Fruit fly (Drosophila melanogaster) whole organism, embryonic: ENCODE results near the gene CG31445.
A peak's percentile ranks its signal among the peaks of the same experiment; 100 is the strongest.

ENCODE experiments used
- Atf-2 ChIP-seq: fragments of 200-800 bp; sonication (Bioruptor generic); optimal IDR thresholded peaks from 2 replicates; lab custom pipeline; 2016; ENCODE audit warnings: missing biosample characterization, missing genetic modification characterization
- Bgb ChIP-seq: fragments of 200-800 bp; sonication (Bioruptor generic); IDR thresholded peaks from 2 replicates; pipeline ENCODE4 v1.3.6; 2022; ENCODE audit warnings: missing biosample characterization, missing genetic modification characterization; ENCODE audit not compliant: partially characterized antibody
- CG10959 ChIP-seq: fragments of 200-800 bp; sonication (Bioruptor generic); IDR thresholded peaks from 2 replicates; pipeline ENCODE4 v1.3.6; 2022; ENCODE audit warnings: missing biosample characterization, missing genetic modification characterization
- CG11247 ChIP-seq: fragments of 200-800 bp; sonication (Bioruptor generic); IDR thresholded peaks from 2 replicates; pipeline ENCODE4 v1.3.6; 2022; ENCODE audit warnings: missing biosample characterization, missing genetic modification characterization
- CG11696 ChIP-seq: fragments of 200-800 bp; sonication (Bioruptor generic); IDR thresholded peaks from 2 replicates; pipeline ENCODE4 v1.3.6; 2022; ENCODE audit warnings: missing biosample characterization, missing genetic modification characterization
- CG12219 ChIP-seq: fragments of 200-800 bp; sonication (Bioruptor generic); optimal IDR thresholded peaks from 3 replicates; lab custom pipeline; 2018; ENCODE audit warnings: missing biosample characterization, mild to moderate bottlenecking, missing genetic modification characterization
- CG12299 ChIP-seq: fragments of 200-800 bp; sonication (Bioruptor generic); optimal IDR thresholded peaks from 2 replicates; lab custom pipeline; 2018; ENCODE audit warnings: missing biosample characterization, mild to moderate bottlenecking, missing genetic modification characterization
- CG13624 ChIP-seq: fragments of 200-800 bp; sonication (Bioruptor generic); optimal IDR thresholded peaks from 2 replicates; lab custom pipeline; 2016; ENCODE audit warnings: missing biosample characterization, missing genetic modification characterization
- CG14860 ChIP-seq: fragments of 200-800 bp; sonication (Bioruptor generic); IDR thresholded peaks from 3 replicates; pipeline ENCODE4 v1.3.6; 2022; ENCODE audit warnings: missing biosample characterization, missing genetic modification characterization; ENCODE audit not compliant: partially characterized antibody
- CG17359 ChIP-seq: fragments of 200-800 bp; sonication (Bioruptor generic); optimal IDR thresholded peaks from 3 replicates; lab custom pipeline; 2018; ENCODE audit warnings: missing biosample characterization, mild to moderate bottlenecking, missing genetic modification characterization, moderate library complexity
- CG17568 ChIP-seq: fragments of 200-800 bp; sonication (Bioruptor generic); optimal IDR thresholded peaks from 2 replicates; lab custom pipeline; 2018; ENCODE audit warnings: missing biosample characterization, mild to moderate bottlenecking, missing genetic modification characterization, moderate library complexity
- CG18011 ChIP-seq: fragments of 200-800 bp; sonication (Bioruptor generic); optimal IDR thresholded peaks from 2 replicates; lab custom pipeline; 2017; ENCODE audit warnings: missing biosample characterization, missing genetic modification characterization, mild to moderate bottlenecking, moderate library complexity, missing genotype
- CG18476 ChIP-seq: fragments of 200-800 bp; sonication (Bioruptor generic); optimal IDR thresholded peaks from 2 replicates; lab custom pipeline; 2016; ENCODE audit warnings: missing biosample characterization, mild to moderate bottlenecking, missing genetic modification characterization
- CG18619 ChIP-seq: fragments of 200-800 bp; sonication (Bioruptor generic); optimal IDR thresholded peaks from 3 replicates; lab custom pipeline; 2017; ENCODE audit warnings: missing biosample characterization, mild to moderate bottlenecking, missing genetic modification characterization
- CG32532 ChIP-seq: fragments of 200-800 bp; sonication (Bioruptor generic); IDR thresholded peaks from 2 replicates; pipeline ENCODE4 v1.3.6; 2022; ENCODE audit warnings: missing biosample characterization, missing genetic modification characterization
- CG3847 ChIP-seq: fragments of 200-800 bp; sonication (Bioruptor generic); IDR thresholded peaks from 2 replicates; pipeline ENCODE4 v1.3.6; 2022; ENCODE audit warnings: missing biosample characterization, missing genetic modification characterization
- CG8765 ChIP-seq: fragments of 200-800 bp; sonication (Bioruptor generic); IDR thresholded peaks from 2 replicates; pipeline ENCODE4 v1.3.6; 2022; ENCODE audit warnings: missing biosample characterization, missing genetic modification characterization
- CG9727 ChIP-seq: fragments of 200-800 bp; sonication (Bioruptor generic); optimal IDR thresholded peaks from 3 replicates; lab custom pipeline; 2017; ENCODE audit warnings: missing biosample characterization, mild to moderate bottlenecking, missing genetic modification characterization
- CG9932 ChIP-seq: fragments of 200-800 bp; sonication (Bioruptor generic); IDR thresholded peaks from 2 replicates; pipeline ENCODE4 v1.3.6; 2022; ENCODE audit warnings: missing biosample characterization, missing genetic modification characterization
- CoRest ChIP-seq: fragments of 200-800 bp; sonication (Bioruptor generic); optimal IDR thresholded peaks from 3 replicates; lab custom pipeline; 2018; ENCODE audit warnings: missing biosample characterization, mild to moderate bottlenecking, missing genetic modification characterization, moderate library complexity
- CrebB ChIP-seq: fragments of 200-800 bp; sonication (Bioruptor generic); optimal IDR thresholded peaks from 3 replicates; lab custom pipeline; 2018; ENCODE audit warnings: missing biosample characterization, mild to moderate bottlenecking, missing genetic modification characterization
- Dek ChIP-seq: fragments of 200-800 bp; sonication (Bioruptor generic); optimal IDR thresholded peaks from 3 replicates; lab custom pipeline; 2019; ENCODE audit warnings: missing biosample characterization, mild to moderate bottlenecking, missing genetic modification characterization, moderate library complexity
- Dfd ChIP-seq, 2 experiments: fragments of >200 bp; optimal IDR thresholded peaks; 2 replicates each; lab custom pipeline; 2017; ENCODE audit warnings: missing biosample characterization in 2 of 2, missing genetic modification characterization in 2 of 2
- Drgx ChIP-seq: fragments of 200-800 bp; sonication (Bioruptor generic); IDR thresholded peaks from 2 replicates; pipeline ENCODE4 v1.3.6; 2022; ENCODE audit warnings: missing biosample characterization, missing genetic modification characterization
- H2.0 ChIP-seq: fragments of 200-800 bp; sonication (Bioruptor generic); IDR thresholded peaks from 2 replicates; pipeline ENCODE4 v1.3.6; 2022; ENCODE audit warnings: missing biosample characterization, missing genetic modification characterization
- Hey ChIP-seq: fragments of 200-800 bp; sonication (Bioruptor generic); optimal IDR thresholded peaks from 3 replicates; lab custom pipeline; 2018; ENCODE audit warnings: missing biosample characterization, mild to moderate bottlenecking, missing genetic modification characterization
- Hsf ChIP-seq: fragments of 200-800 bp; sonication (Bioruptor generic); optimal IDR thresholded peaks from 3 replicates; lab custom pipeline; 2016; ENCODE audit warnings: missing biosample characterization, missing genetic modification characterization
- Lhr ChIP-seq: fragments of 200-800 bp; sonication (Bioruptor generic); optimal IDR thresholded peaks from 3 replicates; lab custom pipeline; 2017; ENCODE audit warnings: mild to moderate bottlenecking, missing biosample characterization, missing genetic modification reagents, missing genetic modification characterization
- Med ChIP-seq: fragments of 200-800 bp; sonication (Bioruptor generic); peaks from one replicate; lab custom pipeline; 2016; ENCODE audit warnings: missing biosample characterization, missing genetic modification characterization, mild to moderate bottlenecking, inconsistent platforms, moderate library complexity
- NFAT ChIP-seq: fragments of 200-800 bp; sonication (Bioruptor generic); IDR thresholded peaks from 2 replicates; pipeline ENCODE4 v1.3.6; 2022; ENCODE audit warnings: missing biosample characterization, missing genetic modification characterization
- Nf-YA ChIP-seq: fragments of 200-800 bp; sonication (Bioruptor generic); IDR thresholded peaks from 2 replicates; pipeline ENCODE4 v1.3.6; 2022; ENCODE audit warnings: missing biosample characterization, missing genetic modification characterization
- Poxn ChIP-seq: fragments of 200-800 bp; sonication (Bioruptor generic); IDR thresholded peaks from 2 replicates; pipeline ENCODE4 v1.3.6; 2022; ENCODE audit warnings: missing biosample characterization, missing genetic modification characterization
- Rfx ChIP-seq: fragments of 200-800 bp; sonication (Bioruptor generic); IDR thresholded peaks from 2 replicates; pipeline ENCODE4 v1.3.6; 2022; ENCODE audit warnings: missing biosample characterization, missing genetic modification characterization
- al ChIP-seq: fragments of 200-800 bp; sonication (Bioruptor generic); IDR thresholded peaks from 2 replicates; pipeline ENCODE4 v1.3.6; 2022; ENCODE audit warnings: missing biosample characterization, missing genetic modification characterization
- bowl ChIP-seq: fragments of 200-800 bp; sonication (Bioruptor generic); IDR thresholded peaks from 2 replicates; pipeline ENCODE4 v1.3.6; 2022; ENCODE audit warnings: missing biosample characterization, missing genetic modification characterization
- cwo ChIP-seq: fragments of 200-800 bp; sonication (Bioruptor generic); optimal IDR thresholded peaks from 3 replicates; lab custom pipeline; 2017; ENCODE audit warnings: missing biosample characterization, missing genetic modification characterization, mild to moderate bottlenecking, moderate library complexity, missing genetic modification reagents
- dmrt11E ChIP-seq: fragments of 200-800 bp; sonication (Bioruptor generic); optimal IDR thresholded peaks from 3 replicates; lab custom pipeline; 2018; ENCODE audit warnings: missing biosample characterization, mild to moderate bottlenecking, missing genetic modification characterization, moderate library complexity
- dysf ChIP-seq: fragments of 200-800 bp; sonication (Bioruptor generic); IDR thresholded peaks from 3 replicates; pipeline ENCODE4 v1.3.6; 2022; ENCODE audit warnings: missing biosample characterization, missing genetic modification characterization
- fu2 ChIP-seq: fragments of 200-800 bp; sonication (Bioruptor generic); optimal IDR thresholded peaks from 2 replicates; lab custom pipeline; 2016; ENCODE audit warnings: missing biosample characterization, missing genetic modification characterization
- gt ChIP-seq: fragments of 200-800 bp; sonication (Bioruptor generic); IDR thresholded peaks from 2 replicates; pipeline ENCODE4 v1.3.6; 2022; ENCODE audit warnings: missing biosample characterization, missing genetic modification characterization
- ind ChIP-seq: fragments of 200-800 bp; sonication (Bioruptor generic); optimal IDR thresholded peaks from 3 replicates; lab custom pipeline; 2016; ENCODE audit warnings: missing biosample characterization, missing genetic modification characterization
- knrl ChIP-seq: fragments of 200-800 bp; sonication (Bioruptor generic); IDR thresholded peaks from 3 replicates; pipeline ENCODE4 v1.3.6; 2022; ENCODE audit warnings: missing biosample characterization, missing genetic modification characterization; ENCODE audit not compliant: partially characterized antibody
- lmd ChIP-seq: fragments of 200-800 bp; sonication (Bioruptor generic); IDR thresholded peaks from 2 replicates; pipeline ENCODE4 v1.3.6; 2022; ENCODE audit warnings: missing biosample characterization, missing genetic modification characterization
- lola ChIP-seq, 3 experiments: fragments of >200 bp in 2 of 3; fragments of 200-800 bp in 1 of 3; sonication (Bioruptor generic) in 1 of 3; optimal IDR thresholded peaks; 2 replicates each; lab custom pipeline; 2017 to 2019; ENCODE audit warnings: missing biosample characterization in 3 of 3, missing genetic modification characterization in 3 of 3, mild to moderate bottlenecking in 1 of 3, moderate library complexity in 1 of 3
- phol ChIP-seq: fragments of 200-800 bp; sonication (Bioruptor generic); optimal IDR thresholded peaks from 3 replicates; lab custom pipeline; 2018; ENCODE audit warnings: missing biosample characterization, mild to moderate bottlenecking, missing genetic modification characterization, moderate library complexity
- ro ChIP-seq: fragments of 200-800 bp; sonication (Bioruptor generic); IDR thresholded peaks from 2 replicates; pipeline ENCODE4 v1.3.6; 2022; ENCODE audit warnings: missing biosample characterization, missing genetic modification characterization
- row ChIP-seq: fragments of 200-800 bp; sonication (Bioruptor generic); IDR thresholded peaks from 3 replicates; pipeline ENCODE4 v1.3.6; 2022; ENCODE audit warnings: missing biosample characterization, missing genetic modification characterization
- sim ChIP-seq: fragments of 200-800 bp; sonication (Bioruptor generic); IDR thresholded peaks from 2 replicates; pipeline ENCODE4 v1.3.6; 2022; ENCODE audit warnings: missing biosample characterization, missing genetic modification characterization
- trem ChIP-seq: fragments of 200-800 bp; optimal IDR thresholded peaks from 3 replicates; lab custom pipeline; 2019; ENCODE audit warnings: missing biosample characterization, mild to moderate bottlenecking, missing genetic modification characterization, moderate library complexity
- wek ChIP-seq: fragments of 200-800 bp; sonication (Bioruptor generic); optimal IDR thresholded peaks from 3 replicates; lab custom pipeline; 2018; ENCODE audit warnings: missing biosample characterization, mild to moderate bottlenecking, missing genetic modification characterization, moderate library complexity
- zfh2 ChIP-seq: fragments of 200-800 bp; sonication (Bioruptor generic); optimal IDR thresholded peaks from 2 replicates; lab custom pipeline; 2016; ENCODE audit warnings: missing biosample characterization, missing genetic modification characterization

The CG31445 gene

DNA sequence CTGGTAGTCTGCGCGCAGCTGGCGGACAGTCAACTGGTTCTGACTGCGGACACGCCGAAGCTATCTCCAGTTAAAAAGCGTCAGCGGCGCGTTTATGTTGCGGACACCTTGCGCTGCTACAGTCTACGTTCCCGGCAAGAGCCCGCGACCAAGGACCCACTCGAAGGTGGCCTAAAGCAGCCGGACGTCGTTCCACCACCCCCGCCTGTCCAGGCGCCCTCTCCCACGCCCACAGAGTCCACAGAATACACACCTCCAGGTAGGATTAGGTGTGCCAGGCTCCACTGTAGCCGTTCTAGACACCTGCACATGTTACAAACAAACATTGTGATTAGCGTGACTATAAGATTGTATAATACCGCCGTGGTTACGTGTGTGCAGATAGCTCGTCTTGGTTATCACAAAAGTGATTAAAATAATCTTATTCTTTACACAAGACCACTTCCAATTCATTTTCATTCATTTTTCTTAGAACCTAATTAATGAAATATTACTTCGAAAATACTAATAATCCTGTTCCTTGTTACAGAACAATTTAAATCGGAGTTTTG, 14.0 kb downstream of the CG31445 start (continued):
- no peak for TF ChIP-seq wek (GFP tag; lab: Kevin White, UChicago)
- no peak for TF ChIP-seq gt
- no peak for TF ChIP-seq CG11247
- TF ChIP-seq CG11696, result no peak
- peak; percentile 42; the same call in 1 of the 2 replicates for TF ChIP-seq lmd (GFP tag; lab: Robert Waterston, UW)
- TF ChIP-seq Nf-YA (GFP tag; lab: Robert Waterston, UW), result no peak
- peak; percentile 61 for TF ChIP-seq cwo (GFP tag; lab: Kevin White, UChicago)
- TF ChIP-seq zfh2 (GFP tag; lab: Kevin White, UChicago), result peak; percentile 17
- no peak for TF ChIP-seq CG13624 (GFP tag; lab: Kevin White, UChicago)
- TF ChIP-seq CoRest (tag; lab: Kevin White, UChicago), result no peak
- TF ChIP-seq CG9727 (GFP tag; lab: Kevin White, UChicago), result no peak
- peak; percentile 1 for TF ChIP-seq ind
- no peak for TF ChIP-seq bowl (GFP tag; lab: Robert Waterston, UW)
- no peak for TF ChIP-seq CG18476 (GFP tag; lab: Kevin White, UChicago)
- TF ChIP-seq NFAT (GFP tag; lab: Robert Waterston, UW), result peak; percentile 33; the same call in 1 of the 2 replicates
- TF ChIP-seq Med (GFP tag; lab: Kevin White, UChicago), result peak; percentile 83
- TF ChIP-seq ro, result no peak
- no peak for TF ChIP-seq CrebB (tag; lab: Kevin White, UChicago)
- TF ChIP-seq Dfd (GFP tag; optimal IDR thresholded peaks at IDR 0.05; lab: Kevin White, UChicago), result no peak
- TF ChIP-seq CG32532 (GFP tag; lab: Robert Waterston, UW), result peak; percentile 68
- peak; percentile 36; the same call in 1 of the 2 replicates for TF ChIP-seq CG9932 (GFP tag; lab: Robert Waterston, UW)
- no peak for TF ChIP-seq CG12219 (GFP tag; lab: Kevin White, UChicago)
- no peak for TF ChIP-seq CG10959 (GFP tag; lab: Robert Waterston, UW)
- no peak for TF ChIP-seq CG18011
- TF ChIP-seq dmrt11E (tag; lab: Kevin White, UChicago), result no peak
- no peak for TF ChIP-seq CG14860 (GFP tag; lab: Robert Waterston, UW)
- TF ChIP-seq row (GFP tag; lab: Robert Waterston, UW), result peak; percentile 65
- no peak for TF ChIP-seq CG18619 (GFP tag; lab: Kevin White, UChicago)
- no peak for TF ChIP-seq Hey (tag; lab: Kevin White, UChicago)
- peak; percentile 20; the same call in 1 of the 2 replicates for TF ChIP-seq Poxn (GFP tag; lab: Robert Waterston, UW)
- no peak for TF ChIP-seq sim (GFP tag; lab: Robert Waterston, UW)
- TF ChIP-seq fu2, result no peak
- TF ChIP-seq CG17568, result no peak
- TF ChIP-seq Lhr (GFP tag; lab: Kevin White, UChicago), result no peak
- no peak for TF ChIP-seq Drgx (GFP tag; lab: Robert Waterston, UW)
- TF ChIP-seq trem (tag; lab: Kevin White, UChicago), result no peak
- TF ChIP-seq knrl (GFP tag; lab: Robert Waterston, UW), result no peak
- TF ChIP-seq lola (GFP tag; optimal IDR thresholded peaks at IDR 0.05; lab: Kevin White, UChicago), result no peak
- no peak for TF ChIP-seq Bgb
- no peak for TF ChIP-seq CG12299
- TF ChIP-seq Atf-2 (GFP tag; lab: Kevin White, UChicago), result no peak
- peak; percentile 29; the same call in 1 of the 2 replicates for TF ChIP-seq al
- TF ChIP-seq phol (tag; lab: Kevin White, UChicago), result no peak
- TF ChIP-seq H2.0 (GFP tag; lab: Robert Waterston, UW), result peak; percentile 18; the same call in 1 of the 2 replicates
- TF ChIP-seq Dek (tag; lab: Kevin White, UChicago), result no peak
- no peak for TF ChIP-seq Hsf (GFP tag; lab: Kevin White, UChicago)
- TF ChIP-seq Rfx (GFP tag; lab: Robert Waterston, UW), result peak; percentile 55
- peak; percentile 44; the same call in 1 of the 2 replicates for TF ChIP-seq CG3847
- TF ChIP-seq CG17359 (tag; lab: Kevin White, UChicago), result no peak
- peak; percentile 24; the same call in 1 of the 3 replicates for TF ChIP-seq dysf (GFP tag; lab: Robert Waterston, UW)
- TF ChIP-seq CG8765 (GFP tag; lab: Robert Waterston, UW), result 0 out of 2 replicates have a peak, but pooled peaks have one; percentile 7
